Fruit fly (Drosophila melanogaster) whole organism, pupa: ENCODE measurements around the gene upSET.

Experiments used
- CG10348 ChIP-seq: fragments of 200-800 bp; sonication (Bioruptor generic); IDR thresholded peaks from 2 replicates; pipeline ENCODE4 v1.3.6; 2022; ENCODE audit warnings: missing biosample characterization, missing genetic modification characterization
- CG13204 ChIP-seq: fragments of 200-800 bp; sonication (Bioruptor generic); optimal IDR thresholded peaks from 2 replicates; lab custom pipeline; 2018; ENCODE audit warnings: missing biosample characterization, mild to moderate bottlenecking, missing genetic modification characterization, moderate library complexity
- CG32121 ChIP-seq: fragments of 200-800 bp; sonication (Bioruptor generic); IDR thresholded peaks from 2 replicates; pipeline ENCODE4 v1.3.6; 2022; ENCODE audit warnings: missing biosample characterization, missing genetic modification characterization
- CG4496 ChIP-seq: fragments of 200-800 bp; sonication (Bioruptor generic); IDR thresholded peaks from 3 replicates; pipeline ENCODE4 v1.3.6; 2022; ENCODE audit warnings: missing biosample characterization, missing genetic modification characterization
- CG8301 ChIP-seq: fragments of 200-800 bp; sonication (Bioruptor generic); optimal IDR thresholded peaks from 2 replicates; lab custom pipeline; 2018; ENCODE audit warnings: missing biosample characterization, mild to moderate bottlenecking, missing genetic modification characterization
- D1 ChIP-seq: fragments of 200-800 bp; sonication (Bioruptor generic); optimal IDR thresholded peaks from 2 replicates; lab custom pipeline; 2018; ENCODE audit warnings: missing biosample characterization, mild to moderate bottlenecking, missing genetic modification characterization, moderate library complexity
- fd96Ca ChIP-seq: fragments of 200-800 bp; sonication (Bioruptor generic); IDR thresholded peaks from 3 replicates; pipeline ENCODE4 v1.3.6; 2022; ENCODE audit warnings: missing biosample characterization, missing genetic modification characterization

The upSET gene

DNA sequence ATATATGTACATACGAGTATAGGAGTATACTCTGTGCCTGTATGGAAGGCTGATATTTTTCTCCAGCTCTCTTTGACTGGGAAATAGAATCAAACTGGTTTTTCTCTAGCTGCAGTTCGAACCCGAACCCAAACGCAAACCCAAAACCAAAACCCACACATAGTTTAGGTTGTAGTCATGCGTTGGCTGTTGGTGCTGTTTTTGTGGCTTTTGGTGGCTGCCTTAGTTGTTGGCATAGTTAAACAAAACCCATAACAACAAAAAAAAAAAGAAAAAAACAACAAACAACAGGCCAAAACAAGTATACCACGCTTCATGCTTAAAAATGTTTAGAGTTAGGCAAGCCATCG lies 62.1 kb downstream of the upSET start:
- TF ChIP-seq CG8301 (tag; lab: Kevin White, UChicago) (no peak), D1 (tag; lab: Kevin White, UChicago) (no peak), CG4496 (GFP tag; lab: Robert Waterston, UW) (no peak), CG32121 (no peak), CG13204 (GFP tag; lab: Kevin White, UChicago) (no peak), CG10348 (GFP tag; lab: Robert Waterston, UW) (no peak), fd96Ca (GFP tag; lab: Robert Waterston, UW) (no peak)
- TF ChIP-seq, all 21 proteins: peak for 0
